Worm (Caenorhabditis elegans) whole organism, L2 larva: ENCODE data around the gene ccep-97.

Experiments used
- C34F6.9 ChIP-seq: fragments of 150-350 bp; optimal IDR thresholded peaks from 2 replicates; lab custom pipeline; 2014; ENCODE audit warnings: missing biosample characterization, missing genetic modification characterization
- F13H6.1 ChIP-seq: sonication (generic microtip); optimal IDR thresholded peaks from 2 replicates; lab custom pipeline; 2016; ENCODE audit warnings: missing genetic modification characterization, missing compliant biosample characterization
- R02D3.7 ChIP-seq: fragments of 150-350 bp; optimal IDR thresholded peaks from 2 replicates; lab custom pipeline; 2014; ENCODE audit warnings: missing biosample characterization, missing genetic modification characterization
- Y55F3AM.14 ChIP-seq: fragments of 200-800 bp; sonication (Bioruptor generic); optimal IDR thresholded peaks from 2 replicates; lab custom pipeline; 2018; ENCODE audit warnings: mild to moderate bottlenecking, missing genetic modification characterization, missing compliant biosample characterization
- ZK546.5 ChIP-seq: sonication (generic microtip); optimal IDR thresholded peaks from 2 replicates; lab custom pipeline; 2017; ENCODE audit warnings: missing biosample characterization, missing genetic modification characterization
- alr-1 ChIP-seq: fragments of 150-350 bp; optimal IDR thresholded peaks from 2 replicates; lab custom pipeline; 2014; ENCODE audit warnings: missing biosample characterization, missing genetic modification characterization
- aly-2 ChIP-seq: fragments of 150-350 bp; optimal IDR thresholded peaks from 2 replicates; lab custom pipeline; 2014; ENCODE audit warnings: missing biosample characterization, missing genetic modification characterization
- ama-1 ChIP-seq: fragments of 150-350 bp; optimal IDR thresholded peaks from 2 replicates; lab custom pipeline; 2018; ENCODE audit warnings: inconsistent platforms
- blmp-1 ChIP-seq: sonication (generic microtip); optimal IDR thresholded peaks from 2 replicates; lab custom pipeline; 2017; ENCODE audit warnings: missing genetic modification characterization, mild to moderate bottlenecking, missing compliant biosample characterization, antibody characterized with exemption, moderate library complexity; ENCODE audit not compliant: insufficient read depth
- ceh-16 ChIP-seq: fragments of 150-350 bp; optimal IDR thresholded peaks from 2 replicates; lab custom pipeline; 2014; ENCODE audit warnings: missing biosample characterization, missing genetic modification characterization
- ceh-82 ChIP-seq: fragments of 150-350 bp; optimal IDR thresholded peaks from 2 replicates; lab custom pipeline; 2014; ENCODE audit warnings: missing biosample characterization, missing genetic modification characterization
- crh-2 ChIP-seq: sonication (generic microtip); optimal IDR thresholded peaks from 2 replicates; lab custom pipeline; 2017; ENCODE audit warnings: missing biosample characterization, missing genetic modification characterization
- dmd-4 ChIP-seq: sonication (generic microtip); optimal IDR thresholded peaks from 2 replicates; lab custom pipeline; 2017; ENCODE audit warnings: missing biosample characterization, missing genetic modification characterization
- egl-27 ChIP-seq: sonication (generic microtip); optimal IDR thresholded peaks from 3 replicates; lab custom pipeline; 2017; ENCODE audit warnings: missing biosample characterization, missing genetic modification reagents, missing genetic modification characterization
- elt-1 ChIP-seq: fragments of 150-350 bp; optimal IDR thresholded peaks from 2 replicates; lab custom pipeline; 2014; ENCODE audit warnings: missing biosample characterization, missing genetic modification characterization
- elt-3 ChIP-seq: sonication (generic microtip); optimal IDR thresholded peaks from 2 replicates; lab custom pipeline; 2017; ENCODE audit warnings: missing biosample characterization, missing genetic modification characterization
- fos-1 ChIP-seq: fragments of 150-350 bp; optimal IDR thresholded peaks from 2 replicates; lab custom pipeline; 2014; ENCODE audit warnings: missing biosample characterization, missing genetic modification characterization
- gmeb-1 ChIP-seq: fragments of 150-350 bp; optimal IDR thresholded peaks from 2 replicates; lab custom pipeline; 2014; ENCODE audit warnings: missing biosample characterization, missing genetic modification characterization
- lin-11 ChIP-seq: fragments of 150-350 bp; sonication (generic microtip); optimal IDR thresholded peaks from 2 replicates; lab custom pipeline; 2014; ENCODE audit warnings: missing biosample characterization, missing genetic modification characterization, inconsistent platforms, mixed read lengths
- lin-13 ChIP-seq: fragments of 150-350 bp; optimal IDR thresholded peaks from 2 replicates; lab custom pipeline; 2014; ENCODE audit warnings: missing biosample characterization, missing genetic modification reagents, missing genetic modification characterization
- lin-39 ChIP-seq: fragments of 150-350 bp; optimal IDR thresholded peaks from 2 replicates; lab custom pipeline; 2014; ENCODE audit warnings: missing biosample characterization, missing genetic modification reagents, missing genetic modification characterization
- lsy-2 ChIP-seq, 2 experiments: fragments of 150-350 bp in 1 of 2; sonication (generic microtip) in 1 of 2; optimal IDR thresholded peaks; 2 replicates each; lab custom pipeline; 2014 to 2017; ENCODE audit warnings: missing biosample characterization in 2 of 2, missing genetic modification characterization in 2 of 2
- mab-5 ChIP-seq: fragments of 150-350 bp; optimal IDR thresholded peaks from 2 replicates; lab custom pipeline; 2014; ENCODE audit warnings: missing biosample characterization, missing genetic modification characterization
- mbf-1 ChIP-seq: sonication (generic microtip); optimal IDR thresholded peaks from 2 replicates; lab custom pipeline; 2017; ENCODE audit warnings: missing biosample characterization, missing genetic modification characterization
- nhr-10 ChIP-seq: sonication (generic microtip); optimal IDR thresholded peaks from 2 replicates; lab custom pipeline; 2017; ENCODE audit warnings: missing biosample characterization, missing genetic modification characterization
- nhr-11 ChIP-seq: fragments of 150-350 bp; optimal IDR thresholded peaks from 2 replicates; lab custom pipeline; 2014; ENCODE audit warnings: missing biosample characterization, missing genetic modification characterization
- nhr-12 ChIP-seq: fragments of 150-350 bp; optimal IDR thresholded peaks from 2 replicates; lab custom pipeline; 2014; ENCODE audit warnings: missing biosample characterization, missing genetic modification characterization
- nhr-129 ChIP-seq: fragments of 150-350 bp; optimal IDR thresholded peaks from 2 replicates; lab custom pipeline; 2014; ENCODE audit warnings: missing biosample characterization, missing genetic modification characterization
- nhr-23 ChIP-seq: fragments of 150-350 bp; optimal IDR thresholded peaks from 2 replicates; lab custom pipeline; 2014; ENCODE audit warnings: missing biosample characterization, missing genetic modification reagents, missing genetic modification characterization
- nhr-237 ChIP-seq: fragments of 150-350 bp; optimal IDR thresholded peaks from 2 replicates; lab custom pipeline; 2014; ENCODE audit warnings: missing biosample characterization, missing genetic modification characterization
- nhr-25 ChIP-seq: fragments of 150-350 bp; sonication (generic microtip); optimal IDR thresholded peaks from 3 replicates; lab custom pipeline; 2014; ENCODE audit warnings: missing biosample characterization, missing genetic modification characterization
- nhr-77 ChIP-seq: fragments of 150-350 bp; optimal IDR thresholded peaks from 2 replicates; lab custom pipeline; 2014; ENCODE audit warnings: missing biosample characterization, missing genetic modification characterization
- peb-1 ChIP-seq: fragments of 150-350 bp; optimal IDR thresholded peaks from 2 replicates; lab custom pipeline; 2014; ENCODE audit warnings: missing biosample characterization, missing genetic modification characterization
- sem-4 ChIP-seq: fragments of 150-350 bp; optimal IDR thresholded peaks from 2 replicates; lab custom pipeline; 2014; ENCODE audit warnings: missing biosample characterization, missing genetic modification reagents, missing genetic modification characterization
- skn-1 ChIP-seq: sonication (generic microtip); optimal IDR thresholded peaks from 2 replicates; lab custom pipeline; 2017; ENCODE audit warnings: missing biosample characterization, missing genetic modification characterization
- sma-3 ChIP-seq: sonication (generic microtip); optimal IDR thresholded peaks from 2 replicates; lab custom pipeline; 2016; ENCODE audit warnings: missing genetic modification reagents, missing genetic modification characterization, missing compliant biosample characterization
- sma-9 ChIP-seq, 2 experiments: fragments of 150-350 bp in 1 of 2; sonication (generic microtip) in 1 of 2; optimal IDR thresholded peaks; 2 replicates each; lab custom pipeline; 2014 to 2016; ENCODE audit warnings: missing genetic modification characterization in 2 of 2, mild to moderate bottlenecking in 1 of 2, missing biosample characterization in 1 of 2, missing compliant biosample characterization in 1 of 2, missing genetic modification reagents in 1 of 2, moderate library complexity in 1 of 2
- snpc-4 ChIP-seq: fragments of 150-350 bp; optimal IDR thresholded peaks from 2 replicates; lab custom pipeline; 2014; ENCODE audit warnings: missing biosample characterization, missing genetic modification characterization
- unc-55 ChIP-seq: fragments of 150-350 bp; sonication (generic microtip); optimal IDR thresholded peaks from 3 replicates; lab custom pipeline; 2014; ENCODE audit warnings: missing biosample characterization, missing genetic modification reagents, missing genetic modification characterization
- unc-62 ChIP-seq: fragments of 150-350 bp; optimal IDR thresholded peaks from 2 replicates; lab custom pipeline; 2014; ENCODE audit warnings: missing biosample characterization, missing genetic modification reagents, missing genetic modification characterization
- zag-1 ChIP-seq: fragments of 150-350 bp; optimal IDR thresholded peaks from 2 replicates; lab custom pipeline; 2014; ENCODE audit warnings: missing biosample characterization, missing genetic modification characterization
- ztf-1 ChIP-seq: fragments of 200-800 bp; sonication (Bioruptor generic); conservative IDR thresholded peaks from 2 replicates; pipeline ENCODE4 v1.3.6; 2022; ENCODE audit warnings: missing genetic modification characterization, missing compliant biosample characterization
- ztf-4 ChIP-seq: fragments of 150-350 bp; optimal IDR thresholded peaks from 2 replicates; lab custom pipeline; 2014; ENCODE audit warnings: missing biosample characterization, missing genetic modification characterization

ccep-97 gene

DNA sequence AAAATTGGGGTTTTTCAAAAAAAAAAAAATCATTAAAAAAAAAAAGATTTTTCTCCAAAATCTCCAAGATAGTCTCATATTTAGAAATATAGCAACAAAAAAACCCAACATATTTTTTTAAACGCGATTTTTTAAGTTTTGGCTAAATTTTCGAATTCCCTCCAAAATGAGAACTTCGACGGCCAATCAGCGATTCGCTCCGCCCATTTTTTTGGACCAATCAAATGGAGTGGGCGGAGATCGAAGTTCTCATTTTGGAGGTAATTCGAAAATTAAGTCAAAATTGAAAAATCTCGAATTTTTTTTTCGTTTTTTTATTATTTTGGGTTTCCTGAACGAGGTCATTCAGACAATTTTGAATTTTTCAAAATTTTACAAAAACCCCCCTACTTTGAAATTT is 4.6 kb downstream of the ccep-97 start:
- no peak for TF ChIP-seq lin-39
- no peak for TF ChIP-seq crh-2 (tag; lab: Kevin White, UChicago)
- no peak for TF ChIP-seq elt-3 (tag; lab: Kevin White, UChicago)
- TF ChIP-seq lin-13: no peak
- TF ChIP-seq skn-1 (tag; lab: Kevin White, UChicago): no peak
- no peak for TF ChIP-seq sem-4 (tag; lab: Kevin White, UChicago)
- TF ChIP-seq peb-1: no peak
- TF ChIP-seq nhr-237 (tag; lab: Kevin White, UChicago): no peak
- no peak for TF ChIP-seq lin-11
- no peak for TF ChIP-seq ztf-4 (tag; lab: Kevin White, UChicago)
- TF ChIP-seq egl-27 (tag; lab: Kevin White, UChicago): no peak
- no peak for TF ChIP-seq dmd-4
- no peak for TF ChIP-seq nhr-11
- no peak for TF ChIP-seq ceh-16
- no peak for TF ChIP-seq gmeb-1 (tag; lab: Kevin White, UChicago)
- TF ChIP-seq nhr-10: no peak
- TF ChIP-seq ama-1 (lab: Kevin White, UChicago): no peak
- no peak for TF ChIP-seq unc-55 (GFP tag; lab: Kevin White, UChicago)

DNA sequence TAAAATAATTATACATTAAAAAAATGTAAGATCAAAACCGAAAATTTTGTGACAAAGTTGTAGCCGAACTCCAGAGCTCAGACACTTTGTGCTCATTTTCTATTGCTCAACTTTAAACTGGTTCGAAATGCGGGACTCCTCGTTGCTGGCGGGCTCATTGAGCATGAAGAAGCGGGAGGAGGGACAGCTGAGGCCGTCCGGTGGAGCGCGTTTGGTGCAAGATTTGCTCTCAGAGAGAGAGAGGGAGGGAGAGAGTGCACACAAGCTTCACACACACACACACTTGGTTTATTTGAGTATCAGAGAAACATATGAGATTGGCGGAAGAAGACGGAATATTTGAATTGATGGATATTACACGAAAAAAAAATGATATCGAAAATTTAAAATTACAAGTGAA is 7.8 kb downstream of the ccep-97 start:
- TF ChIP-seq nhr-10 (no peak), F13H6.1 (peak; percentile 49), C34F6.9 (tag; lab: Kevin White, UChicago) (peak; percentile 76), egl-27 (tag; lab: Kevin White, UChicago) (no peak), skn-1 (tag; lab: Kevin White, UChicago) (no peak), lin-13 (peak; percentile 48), R02D3.7 (tag; lab: Kevin White, UChicago) (no peak), nhr-23 (no peak), lin-39 (no peak), nhr-77 (no peak), dmd-4 (no peak), sem-4 (tag; lab: Kevin White, UChicago) (no peak), blmp-1 (tag; lab: Kevin White, UChicago) (no peak), sma-3 (GFP tag; lab: Kevin White, UChicago) (no peak), nhr-237 (tag; lab: Kevin White, UChicago) (no peak), lin-11 (peak; percentile 41), lsy-2 (tag; optimal IDR thresholded peaks at IDR 0.05; lab: Kevin White, UChicago) (peak in 1 of 2 experiments; percentile 55), ceh-82 (tag; lab: Kevin White, UChicago) (no peak), ztf-1 (no peak), aly-2 (no peak), fos-1 (tag; lab: Kevin White, UChicago) (no peak), peb-1 (no peak), sma-9 (GFP tag; optimal IDR thresholded peaks at IDR 0.05; lab: Kevin White, UChicago) (no peak), sma-9 (tag; optimal IDR thresholded peaks at IDR 0.05; lab: Kevin White, UChicago) (no peak), zag-1 (peak; percentile 59), ztf-4 (tag; lab: Kevin White, UChicago) (no peak), ceh-16 (no peak), ama-1 (lab: Kevin White, UChicago) (no peak), alr-1 (no peak), Y55F3AM.14 (peak; percentile 31), nhr-12 (no peak), unc-55 (GFP tag; lab: Kevin White, UChicago) (peak; percentile 81), nhr-11 (no peak), mab-5 (tag; lab: Kevin White, UChicago) (no peak), nhr-25 (no peak), gmeb-1 (tag; lab: Kevin White, UChicago) (no peak), mbf-1 (tag; lab: Kevin White, UChicago) (no peak), unc-62 (GFP tag; lab: Kevin White, UChicago) (no peak), snpc-4 (tag; lab: Kevin White, UChicago) (no peak), elt-1 (no peak), nhr-129 (tag; lab: Kevin White, UChicago) (peak; percentile 67), ZK546.5 (tag; lab: Kevin White, UChicago) (no peak), crh-2 (tag; lab: Kevin White, UChicago) (peak; percentile 8), elt-3 (tag; lab: Kevin White, UChicago) (no peak)
